Fruit fly (Drosophila melanogaster): Measurements from ENCODE around the gene PolZ2.

Gene PolZ2

DNA sequence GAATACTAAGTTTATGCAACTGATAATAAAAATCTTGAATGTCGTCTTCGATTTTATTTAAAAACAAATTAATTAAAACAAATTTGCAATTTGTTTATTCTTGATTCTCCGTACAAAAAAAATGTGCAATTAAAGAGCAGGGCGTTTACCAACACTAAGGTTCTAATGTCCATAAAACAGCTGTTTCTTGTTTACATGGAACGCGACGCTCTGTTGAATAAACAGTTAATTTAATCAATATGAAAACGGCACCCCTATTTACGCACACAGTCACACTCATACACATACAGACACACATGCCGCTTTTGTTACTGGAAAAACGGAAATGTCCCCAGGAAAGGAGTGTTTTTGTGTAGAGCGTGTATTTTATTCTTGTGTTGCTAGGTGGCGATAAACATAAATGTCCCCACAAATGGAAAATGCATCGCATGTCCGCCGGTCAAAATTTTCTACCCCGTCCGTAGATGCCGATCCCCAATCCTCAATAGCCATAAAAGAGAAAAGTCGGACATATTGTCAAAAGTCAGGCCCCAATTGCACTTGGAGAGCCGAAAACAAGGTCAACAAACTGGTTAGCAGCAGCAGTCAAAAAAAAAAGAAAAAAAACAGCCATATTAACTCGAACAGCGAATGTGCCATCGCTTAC lies 34.4 kb downstream of the PolZ2 start (continued):
- peak; percentile 61 for TF ChIP-seq Sox102F (GFP tag; optimal IDR thresholded peaks at IDR 0.05)
- peak; percentile 72 for TF ChIP-seq CG1792 (GFP tag; optimal IDR thresholded peaks at IDR 0.05)
- peak; percentile 39 for TF ChIP-seq Fer2 (tag; optimal IDR thresholded peaks at IDR 0.05)
- TF ChIP-seq CG12744 (GFP tag; optimal IDR thresholded peaks at IDR 0.05): peak; percentile 15
- TF ChIP-seq D19B (GFP tag; optimal IDR thresholded peaks at IDR 0.05): no peak
- TF ChIP-seq Deaf1 (tag; optimal IDR thresholded peaks at IDR 0.05): peak; percentile 37
- peak; percentile 47 for TF ChIP-seq HmgD (GFP tag; optimal IDR thresholded peaks at IDR 0.05)
- TF ChIP-seq psq (GFP tag; optimal IDR thresholded peaks at IDR 0.05): peak; percentile 66
- peak; percentile 77 for TF ChIP-seq CG15514 (GFP tag; optimal IDR thresholded peaks at IDR 0.05)
- peak; percentile 9 for TF ChIP-seq TFAM (GFP tag; optimal IDR thresholded peaks at IDR 0.05)
- TF ChIP-seq Stat92E (GFP tag; optimal IDR thresholded peaks at IDR 0.05): peak in 1 of 3 experiments; percentile 78
- no peak for TF ChIP-seq ftz-f1 (GFP tag; optimal IDR thresholded peaks at IDR 0.05)
- TF ChIP-seq CG7786 (GFP tag; optimal IDR thresholded peaks at IDR 0.05): peak; percentile 50
- peak; percentile 89 for TF ChIP-seq wek (GFP tag; optimal IDR thresholded peaks at IDR 0.05)
- TF ChIP-seq chif (GFP tag; optimal IDR thresholded peaks at IDR 0.05): peak; percentile 64 to 67
- TF ChIP-seq CG14441 (GFP tag; IDR thresholded peaks at IDR 0.05): no peak
- no peak for TF ChIP-seq Dip2 (GFP tag; IDR thresholded peaks at IDR 0.05)
- no peak for TF ChIP-seq tx (GFP tag; optimal IDR thresholded peaks at IDR 0.05)
- peak; percentile 57 for TF ChIP-seq sug (tag; optimal IDR thresholded peaks at IDR 0.05)
- peak; percentile 32 for TF ChIP-seq CG18011 (GFP tag; optimal IDR thresholded peaks at IDR 0.05)
- peak; percentile 73 for TF ChIP-seq CG12769 (tag; optimal IDR thresholded peaks at IDR 0.05)
- TF ChIP-seq Atf3 (GFP tag; optimal IDR thresholded peaks at IDR 0.05): peak; percentile 64
- TF ChIP-seq slbo (GFP tag; IDR thresholded peaks at IDR 0.05): no peak
- no peak for TF ChIP-seq cwo (GFP tag; optimal IDR thresholded peaks at IDR 0.05)
- TF ChIP-seq Hr78 (GFP tag; optimal IDR thresholded peaks at IDR 0.05): no peak
- TF ChIP-seq CG2889 (GFP tag; IDR thresholded peaks at IDR 0.05): no peak
- peak; percentile 87 for TF ChIP-seq bab2 (GFP tag; optimal IDR thresholded peaks at IDR 0.05)
- peak in 1 of 2 experiments; percentile 82 for TF ChIP-seq insv (GFP tag; optimal IDR thresholded peaks at IDR 0.05)
- peak; percentile 41 for TF ChIP-seq jumu (GFP tag; optimal IDR thresholded peaks at IDR 0.05)
- peak; percentile 83 for TF ChIP-seq fd102C (GFP tag; optimal IDR thresholded peaks at IDR 0.05)
- TF ChIP-seq NK7.1 (GFP tag; optimal IDR thresholded peaks at IDR 0.05): peak; percentile 75
- peak; percentile 78 for TF ChIP-seq Meics (GFP tag; optimal IDR thresholded peaks at IDR 0.05)
- peak; percentile 56 for TF ChIP-seq Antp (GFP tag; optimal IDR thresholded peaks at IDR 0.05)
- peak; percentile 76 for TF ChIP-seq PHDP (tag; optimal IDR thresholded peaks at IDR 0.05)
- peak; percentile 44 for TF ChIP-seq zf30C (GFP tag; optimal IDR thresholded peaks at IDR 0.05)
- no peak for TF ChIP-seq Adf1 (GFP tag; IDR thresholded peaks at IDR 0.05)
- TF ChIP-seq Atf6 (GFP tag; IDR thresholded peaks at IDR 0.05): no peak
- TF ChIP-seq BEAF-32 (GFP tag; optimal IDR thresholded peaks at IDR 0.05): no peak
- peak; percentile 89 for TF ChIP-seq CG8924 (tag; optimal IDR thresholded peaks at IDR 0.05)
- no peak for TF ChIP-seq unc-4 (GFP tag; IDR thresholded peaks at IDR 0.05; ENCODE audit: partially characterized antibody)
- TF ChIP-seq chinmo (GFP tag; IDR thresholded peaks at IDR 0.05; ENCODE audit: partially characterized antibody): no peak
- TF ChIP-seq trem (tag; optimal IDR thresholded peaks at IDR 0.05): peak; percentile 71
- peak; percentile 64 for TF ChIP-seq CG18476 (GFP tag; optimal IDR thresholded peaks at IDR 0.05)
- no peak for TF ChIP-seq Rx (GFP tag; IDR thresholded peaks at IDR 0.05)
- peak in 1 of 2 experiments; percentile 49 for TF ChIP-seq tll (GFP tag; optimal IDR thresholded peaks at IDR 0.05)
- peak; percentile 51 for TF ChIP-seq CG9876 (GFP tag; optimal IDR thresholded peaks at IDR 0.05)
- no peak for TF ChIP-seq CG10565 (GFP tag; optimal IDR thresholded peaks at IDR 0.05)
- peak; percentile 74 for TF ChIP-seq CG10654 (GFP tag; optimal IDR thresholded peaks at IDR 0.05)
- peak; percentile 51 for TF ChIP-seq CG8388 (GFP tag; optimal IDR thresholded peaks at IDR 0.05)

Data from whole organism, embryonic.